Worm (Caenorhabditis elegans): ENCODE measurements around the gene nhr-183.

The nhr-183 gene

DNA sequence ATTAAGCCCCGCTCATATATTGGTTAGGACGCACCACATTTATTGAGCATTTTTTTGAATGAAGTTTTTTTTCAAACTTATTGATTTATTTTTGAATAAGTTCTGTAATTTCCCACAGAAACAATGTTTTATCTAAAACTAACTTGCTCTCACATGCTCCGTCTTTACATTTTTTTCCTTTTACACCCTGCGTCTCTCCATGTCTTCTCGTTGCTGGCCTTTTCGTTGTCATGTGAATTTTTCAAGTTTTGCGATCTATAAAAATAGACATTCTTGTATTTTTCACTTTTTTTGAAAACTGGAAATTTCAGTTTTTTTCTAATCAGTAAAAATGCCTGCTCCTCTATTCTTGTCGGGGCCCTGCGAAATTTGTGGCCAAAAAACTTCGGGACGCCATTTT, 33.5 kb downstream of the nhr-183 start, which contains the start of gene nhr-134:
TSS of gene nhr-134 (plus strand) at position 312 of the 400 bp plus-strand sequence.
- TF ChIP-seq lin-39 (tag; optimal IDR thresholded peaks at IDR 0.05): no peak
- TF ChIP-seq snpc-4 (tag; optimal IDR thresholded peaks at IDR 0.05): peak; percentile 34
- TF ChIP-seq pha-4 (tag; optimal IDR thresholded peaks at IDR 0.05): peak; percentile 63
- TF ChIP-seq elt-2 (tag; optimal IDR thresholded peaks at IDR 0.05): peak; percentile 53

- TF ChIP-seq nhr-25 (tag; optimal IDR thresholded peaks at IDR 0.05): no peak
- TF ChIP-seq aly-2 (tag; optimal IDR thresholded peaks at IDR 0.05): no peak
- TF ChIP-seq nhr-77 (tag; optimal IDR thresholded peaks at IDR 0.05): no peak
- TF ChIP-seq ama-1 (optimal IDR thresholded peaks at IDR 0.05): no peak
- no peak for TF ChIP-seq skn-1 (tag; optimal IDR thresholded peaks at IDR 0.05)
- TF ChIP-seq elt-2 (tag; optimal IDR thresholded peaks at IDR 0.05): no peak
- TF ChIP-seq fkh-2 (tag; optimal IDR thresholded peaks at IDR 0.05): no peak
Observed at ce11 chrV:2228781-2229180, 35.7 kb downstream of the nhr-183 start, which contains the start of gene nhr-126. Gene nhr-126 (plus strand): TSS chrV:2229081.

DNA sequence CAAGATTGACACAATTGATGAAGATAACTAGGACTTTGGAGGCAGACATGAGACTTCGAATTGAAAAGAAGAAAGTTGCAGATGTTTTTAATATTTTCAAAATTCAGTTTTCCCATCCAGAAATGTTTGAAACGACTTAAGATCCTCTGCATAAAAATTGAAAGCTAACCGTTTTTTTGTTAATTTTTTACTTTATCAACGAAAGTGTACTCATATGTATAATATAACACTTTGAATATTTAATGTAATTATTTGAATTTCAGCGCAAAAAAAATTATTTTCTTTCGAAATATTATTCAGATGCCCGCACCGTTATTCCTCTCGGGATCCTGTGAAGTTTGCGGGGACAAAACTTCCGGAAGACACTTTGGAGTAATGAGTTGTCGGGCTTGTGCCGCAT, 37.5 kb downstream of the nhr-183 start, which contains the start of gene nhr-18:
TSS of gene nhr-18 (plus strand) at position 301 of the 400 bp plus-strand sequence.
- TF ChIP-seq jun-1 (tag; optimal IDR thresholded peaks at IDR 0.05) (no peak), ceh-28 (tag; optimal IDR thresholded peaks at IDR 0.05) (no peak), aly-2 (tag; optimal IDR thresholded peaks at IDR 0.05) (no peak), snpc-4 (tag; optimal IDR thresholded peaks at IDR 0.05) (no peak), egl-27 (tag; optimal IDR thresholded peaks at IDR 0.05) (no peak), eor-1 (tag; optimal IDR thresholded peaks at IDR 0.05) (no peak), ztf-11 (tag; optimal IDR thresholded peaks at IDR 0.05) (no peak), nhr-76 (tag; optimal IDR thresholded peaks at IDR 0.05) (no peak), elt-2 (tag; optimal IDR thresholded peaks at IDR 0.05) (no peak), nhr-67 (tag; optimal IDR thresholded peaks at IDR 0.05) (no peak), mdl-1 (tag; optimal IDR thresholded peaks at IDR 0.05) (no peak), ZK546.5 (tag; optimal IDR thresholded peaks at IDR 0.05) (no peak), nhr-12 (tag; optimal IDR thresholded peaks at IDR 0.05) (no peak)

ce11 chrV:2225130-2225529, 39.3 kb downstream of the nhr-183 start, which contains the start of gene nhr-103:
Gene nhr-103 (plus strand): TSS chrV:2225430.
- no peak for TF ChIP-seq elt-1 (tag; optimal IDR thresholded peaks at IDR 0.05)
- no peak for TF ChIP-seq nhr-237 (tag; optimal IDR thresholded peaks at IDR 0.05)
- TF ChIP-seq jun-1 (tag; optimal IDR thresholded peaks at IDR 0.05): no peak
- TF ChIP-seq fkh-10 (GFP tag; optimal IDR thresholded peaks at IDR 0.05): no peak
- no peak for TF ChIP-seq fos-1 (tag; optimal IDR thresholded peaks at IDR 0.05)
- TF ChIP-seq egl-27 (tag; optimal IDR thresholded peaks at IDR 0.05): no peak
- TF ChIP-seq mml-1 (tag; optimal IDR thresholded peaks at IDR 0.05): no peak
- TF ChIP-seq R02D3.7 (tag; optimal IDR thresholded peaks at IDR 0.05): no peak
- TF ChIP-seq daf-12 (tag; optimal IDR thresholded peaks at IDR 0.05): no peak
- TF ChIP-seq fkh-2 (tag; optimal IDR thresholded peaks at IDR 0.05): no peak
- no peak for TF ChIP-seq elt-2 (tag; optimal IDR thresholded peaks at IDR 0.05)
- TF ChIP-seq ceh-16 (tag; optimal IDR thresholded peaks at IDR 0.05): no peak
- TF ChIP-seq zag-1 (tag; optimal IDR thresholded peaks at IDR 0.05): no peak
- TF ChIP-seq elt-3 (tag; optimal IDR thresholded peaks at IDR 0.05): no peak
- no peak for TF ChIP-seq nhr-25 (tag; optimal IDR thresholded peaks at IDR 0.05)
- no peak for TF ChIP-seq lsy-12 (tag; optimal IDR thresholded peaks at IDR 0.05)
- TF ChIP-seq unc-39 (tag; optimal IDR thresholded peaks at IDR 0.05): no peak
- TF ChIP-seq lin-15B (tag; optimal IDR thresholded peaks at IDR 0.05): no peak
- TF ChIP-seq nfya-1 (tag; optimal IDR thresholded peaks at IDR 0.05; ENCODE audit: insufficient read depth): no peak

DNA sequence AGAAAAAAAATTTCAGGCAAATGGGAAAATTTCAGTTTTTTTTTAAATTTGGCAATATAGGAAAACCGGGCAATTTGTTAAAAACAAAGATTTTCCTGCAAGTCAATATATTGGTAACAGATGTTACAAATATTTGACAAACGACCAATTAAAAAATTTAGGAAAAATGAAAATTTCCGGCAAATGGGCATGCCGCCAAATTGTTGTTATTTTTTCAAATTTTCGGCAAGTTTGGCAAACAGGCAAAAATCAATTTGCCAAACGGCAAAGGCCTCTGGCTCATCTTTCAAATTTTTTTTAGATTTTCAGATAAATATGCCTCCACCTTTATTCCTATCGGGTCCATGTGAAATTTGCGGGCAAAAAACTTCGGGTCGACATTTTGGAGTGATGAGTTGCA, 42.7 kb downstream of the nhr-183 start, which contains the start of gene nhr-128:
TSS of gene nhr-128 (plus strand) at position 301 of the 400 bp plus-strand sequence.
- TF ChIP-seq ceh-82 (tag; optimal IDR thresholded peaks at IDR 0.05) (no peak), nhr-11 (tag; optimal IDR thresholded peaks at IDR 0.05) (no peak), nhr-25 (tag; optimal IDR thresholded peaks at IDR 0.05) (no peak), tbx-2 (tag; optimal IDR thresholded peaks at IDR 0.05) (no peak), R02D3.7 (tag; optimal IDR thresholded peaks at IDR 0.05) (no peak), pqm-1 (tag; optimal IDR thresholded peaks at IDR 0.05) (no peak), nhr-67 (tag; optimal IDR thresholded peaks at IDR 0.05) (no peak), sea-2 (GFP tag; optimal IDR thresholded peaks at IDR 0.05) (no peak), nhr-77 (tag; optimal IDR thresholded peaks at IDR 0.05) (no peak), daf-12 (tag; optimal IDR thresholded peaks at IDR 0.05) (no peak), mdl-1 (tag; optimal IDR thresholded peaks at IDR 0.05) (no peak), ceh-9 (tag; optimal IDR thresholded peaks at IDR 0.05) (no peak), nhr-43 (tag; optimal IDR thresholded peaks at IDR 0.05; ENCODE audit: poor library complexity, severe bottlenecking) (no peak), aly-2 (tag; optimal IDR thresholded peaks at IDR 0.05) (no peak), eor-1 (tag; optimal IDR thresholded peaks at IDR 0.05) (no peak), fkh-10 (GFP tag; optimal IDR thresholded peaks at IDR 0.05) (no peak), nhr-23 (tag; optimal IDR thresholded peaks at IDR 0.05) (no peak)

Measured in whole organism, L3 larva.